Worm (Caenorhabditis elegans) whole organism, young adult: Measurements from ENCODE around the gene F41B4.1.

Experiments
- C17E4.6 ChIP-seq: fragments of 200-800 bp; sonication (Bioruptor generic); IDR thresholded peaks from 2 replicates; pipeline ENCODE4 v1.3.6; 2022; ENCODE audit warnings: missing genetic modification reagents, missing genetic modification characterization, missing compliant biosample characterization
- attf-5 ChIP-seq: fragments of 200-800 bp; sonication (Bioruptor generic); optimal IDR thresholded peaks from 2 replicates; lab custom pipeline; 2018; ENCODE audit warnings: mild to moderate bottlenecking, missing genetic modification characterization, missing compliant biosample characterization
- cebp-1 ChIP-seq, 2 experiments: fragments of 200-800 bp in 1 of 2; sonication (Bioruptor generic) in 1 of 2; sonication (generic microtip) in 1 of 2; IDR thresholded peaks in 1 of 2; optimal IDR thresholded peaks in 1 of 2; 2 replicates each; pipeline versions ENCODE4 v1.3.6 to Lab custom; 2017 to 2022; ENCODE audit warnings: missing compliant biosample characterization in 2 of 2, missing genetic modification characterization in 2 of 2, mild to moderate bottlenecking in 1 of 2, missing genetic modification reagents in 1 of 2, moderate library complexity in 1 of 2
- lir-1 ChIP-seq: fragments of 200-800 bp; sonication (Bioruptor generic); conservative IDR thresholded peaks from 2 replicates; pipeline ENCODE4 v1.3.6; 2022; ENCODE audit warnings: missing genetic modification reagents, missing genetic modification characterization, missing compliant biosample characterization
- mcd-1 ChIP-seq: fragments of 200-800 bp; sonication (Bioruptor generic); IDR thresholded peaks from 2 replicates; pipeline ENCODE4 v1.3.6; 2022; ENCODE audit warnings: missing genetic modification reagents, missing genetic modification characterization, missing compliant biosample characterization
- tlf-1 ChIP-seq: fragments of 200-800 bp; sonication (Bioruptor generic); optimal IDR thresholded peaks from 2 replicates; lab custom pipeline; 2018; ENCODE audit warnings: mild to moderate bottlenecking, missing genetic modification characterization, missing compliant biosample characterization
- unc-62 ChIP-seq: fragments of 150-350 bp; optimal IDR thresholded peaks from 2 replicates; lab custom pipeline; 2014; ENCODE audit warnings: missing biosample characterization, missing genetic modification reagents, missing genetic modification characterization

DNA sequence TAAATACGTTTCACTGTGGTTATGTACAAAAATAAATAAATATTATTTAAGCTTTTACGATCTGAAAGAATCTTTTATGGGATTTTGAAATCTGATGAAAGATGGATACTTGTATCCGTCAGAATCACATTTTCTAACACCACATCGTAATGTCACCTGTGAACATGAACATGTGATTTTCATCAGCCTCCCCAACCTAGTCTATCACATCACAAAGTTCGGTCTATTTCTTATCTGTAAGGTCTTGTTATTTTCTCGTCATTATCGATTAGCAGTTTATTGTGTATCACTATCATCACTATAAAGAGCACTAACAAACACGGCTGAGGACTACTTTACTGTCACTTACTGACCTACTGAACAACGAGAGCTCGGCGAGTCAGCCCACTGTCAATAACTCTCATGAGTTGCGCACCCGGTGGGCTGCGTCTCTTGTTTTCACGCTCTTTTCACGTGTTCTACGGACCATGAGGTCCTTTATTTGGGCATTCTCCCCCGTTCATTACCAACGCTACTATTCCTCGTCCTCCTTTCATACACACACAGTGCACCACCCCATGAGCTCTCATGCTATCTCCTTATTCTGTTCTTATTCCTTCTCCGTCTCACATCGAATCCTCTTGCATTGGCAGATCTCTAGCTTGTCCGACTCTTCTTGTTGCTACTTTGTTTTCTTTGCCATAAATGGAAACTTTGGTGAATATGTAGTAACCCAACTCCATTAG, 18.4 kb downstream of the F41B4.1 start:
- TF ChIP-seq cebp-1 (GFP tag; IDR thresholded peaks at IDR 0.05; lab: Robert Waterston, UW), result no peak
- TF ChIP-seq cebp-1 (tag; optimal IDR thresholded peaks at IDR 0.05; lab: Kevin White, UChicago), result peak; percentile 29
- TF ChIP-seq mcd-1, result no peak
- TF ChIP-seq tlf-1, result no peak
- TF ChIP-seq C17E4.6 (GFP tag; lab: Robert Waterston, UW), result no peak
- TF ChIP-seq lir-1 (GFP tag; lab: Robert Waterston, UW), result no peak
- no peak for TF ChIP-seq unc-62 (GFP tag; lab: Kevin White, UChicago)
- no peak for TF ChIP-seq attf-5 (GFP tag; lab: Kevin White, UChicago)
